Worm (Caenorhabditis elegans) whole organism, L1 larva: ENCODE results near the gene C54E4.4.

Source experiments
- alr-1 ChIP-seq: fragments of 200-800 bp; sonication (Bioruptor generic); optimal IDR thresholded peaks from 2 replicates; lab custom pipeline; 2018; ENCODE audit warnings: borderline replicate concordance, mild to moderate bottlenecking, missing genetic modification characterization, missing compliant biosample characterization
- ceh-63 ChIP-seq: fragments of 200-800 bp; sonication (Bioruptor generic); optimal IDR thresholded peaks from 2 replicates; lab custom pipeline; 2018; ENCODE audit warnings: mild to moderate bottlenecking, missing genetic modification characterization, missing compliant biosample characterization
- ceh-82 ChIP-seq, 3 experiments: fragments of 150-350 bp in 1 of 3; sonication (generic microtip) in 2 of 3; optimal IDR thresholded peaks; 2 replicates each; lab custom pipeline; 2014 to 2017; ENCODE audit warnings: missing biosample characterization in 3 of 3, missing genetic modification characterization in 3 of 3
- ceh-90 ChIP-seq: sonication (generic microtip); optimal IDR thresholded peaks from 2 replicates; lab custom pipeline; 2016; ENCODE audit warnings: missing genetic modification characterization, missing compliant biosample characterization
- dsc-1 ChIP-seq: sonication (generic microtip); optimal IDR thresholded peaks from 2 replicates; lab custom pipeline; 2016; ENCODE audit warnings: mild to moderate bottlenecking, missing genetic modification characterization, missing compliant biosample characterization
- efl-1 ChIP-seq, 4 experiments: fragments of 150-350 bp; optimal IDR thresholded peaks in 3 of 4; peaks in 1 of 4; 1 replicate in 1 of 4; 2 replicates in 3 of 4; lab custom pipeline; 2014; ENCODE audit warnings: missing biosample characterization in 2 of 4, missing genetic modification characterization in 2 of 4, missing genetic modification reagents in 2 of 4
- efl-3 ChIP-seq: fragments of 200-800 bp; sonication (Bioruptor generic); optimal IDR thresholded peaks from 2 replicates; lab custom pipeline; 2018; ENCODE audit warnings: mild to moderate bottlenecking, missing genetic modification characterization, missing compliant biosample characterization
- egl-13 ChIP-seq: sonication (generic microtip); optimal IDR thresholded peaks from 2 replicates; lab custom pipeline; 2016; ENCODE audit warnings: missing genotype, missing genetic modification reagents, missing genetic modification characterization, missing compliant biosample characterization
- elt-3 ChIP-seq, 6 experiments: fragments of 150-350 bp in 1 of 6; sonication (generic microtip); optimal IDR thresholded peaks; 2 replicates each; lab custom pipeline; 2017 to 2018; ENCODE audit warnings: missing biosample characterization in 6 of 6, missing genetic modification characterization in 6 of 6, inconsistent platforms in 1 of 6
- fkh-10 ChIP-seq: sonication (generic microtip); optimal IDR thresholded peaks from 2 replicates; lab custom pipeline; 2017; ENCODE audit warnings: missing biosample characterization, missing genetic modification reagents, missing genetic modification characterization
- fkh-4 ChIP-seq: sonication (generic microtip); optimal IDR thresholded peaks from 2 replicates; lab custom pipeline; 2016; ENCODE audit warnings: missing compliant biosample characterization, missing genetic modification characterization, borderline replicate concordance
- fkh-8 ChIP-seq: sonication (generic microtip); optimal IDR thresholded peaks from 2 replicates; lab custom pipeline; 2016; ENCODE audit warnings: mild to moderate bottlenecking, missing genetic modification characterization, missing compliant biosample characterization
- fos-1 ChIP-seq: fragments of 150-350 bp; optimal IDR thresholded peaks from 2 replicates; lab custom pipeline; 2014; ENCODE audit warnings: missing biosample characterization, missing genetic modification characterization
- hlh-4 ChIP-seq: sonication (generic microtip); optimal IDR thresholded peaks from 2 replicates; lab custom pipeline; 2016; ENCODE audit warnings: mild to moderate bottlenecking, missing genetic modification characterization, missing compliant biosample characterization
- hpl-2 ChIP-seq: fragments of 150-350 bp; optimal IDR thresholded peaks from 2 replicates; lab custom pipeline; 2014; ENCODE audit warnings: missing biosample characterization, missing genetic modification reagents, missing genetic modification characterization
- irx-1 ChIP-seq: sonication (generic microtip); optimal IDR thresholded peaks from 2 replicates; lab custom pipeline; 2016; ENCODE audit warnings: missing genetic modification characterization, missing compliant biosample characterization
- mef-2 ChIP-seq: fragments of 150-350 bp; optimal IDR thresholded peaks from 2 replicates; lab custom pipeline; 2014; ENCODE audit warnings: missing biosample characterization, missing genetic modification characterization
- mep-1 ChIP-seq: fragments of 150-350 bp; optimal IDR thresholded peaks from 2 replicates; lab custom pipeline; 2014; ENCODE audit warnings: missing biosample characterization, missing genetic modification characterization
- nhr-12 ChIP-seq: sonication (generic microtip); optimal IDR thresholded peaks from 2 replicates; lab custom pipeline; 2017; ENCODE audit warnings: missing biosample characterization, missing genetic modification characterization
- nhr-28 ChIP-seq: fragments of 150-350 bp; optimal IDR thresholded peaks from 2 replicates; lab custom pipeline; 2014; ENCODE audit warnings: missing biosample characterization, missing genetic modification characterization
- nhr-77 ChIP-seq: fragments of 150-350 bp; optimal IDR thresholded peaks from 2 replicates; lab custom pipeline; 2014; ENCODE audit warnings: missing biosample characterization, missing genetic modification characterization
- nhr-84 ChIP-seq: sonication (generic microtip); optimal IDR thresholded peaks from 2 replicates; lab custom pipeline; 2017; ENCODE audit warnings: missing biosample characterization, missing genetic modification characterization
- nhr-90 ChIP-seq: sonication (generic microtip); optimal IDR thresholded peaks from 2 replicates; lab custom pipeline; 2016; ENCODE audit warnings: mild to moderate bottlenecking, missing genetic modification characterization, missing compliant biosample characterization; ENCODE audit not compliant: poor library complexity
- pqm-1 ChIP-seq: sonication (generic microtip); optimal IDR thresholded peaks from 3 replicates; lab custom pipeline; 2017; ENCODE audit warnings: missing biosample characterization, missing genetic modification characterization
- rnt-1 ChIP-seq: sonication (generic microtip); optimal IDR thresholded peaks from 2 replicates; lab custom pipeline; 2016; ENCODE audit warnings: mild to moderate bottlenecking, missing genetic modification characterization, moderate library complexity, missing compliant biosample characterization
- snpc-4 ChIP-seq: fragments of 150-350 bp; optimal IDR thresholded peaks from 2 replicates; lab custom pipeline; 2014; ENCODE audit warnings: missing biosample characterization, missing genetic modification characterization
- sptf-1 ChIP-seq: fragments of 150-350 bp; optimal IDR thresholded peaks from 2 replicates; lab custom pipeline; 2014; ENCODE audit warnings: missing biosample characterization, missing genetic modification characterization
- sup-37 ChIP-seq: fragments of 200-800 bp; sonication (Bioruptor generic); optimal IDR thresholded peaks from 2 replicates; lab custom pipeline; 2018; ENCODE audit warnings: mild to moderate bottlenecking, missing genetic modification characterization, missing compliant biosample characterization
- tlp-1 ChIP-seq: fragments of 150-350 bp; optimal IDR thresholded peaks from 2 replicates; lab custom pipeline; 2014; ENCODE audit warnings: missing biosample characterization, missing genetic modification characterization
- unc-130 ChIP-seq: fragments of 150-350 bp; optimal IDR thresholded peaks from 2 replicates; lab custom pipeline; 2017; ENCODE audit warnings: missing biosample characterization, missing genetic modification characterization, inconsistent platforms
- unc-30 ChIP-seq: sonication (generic microtip); optimal IDR thresholded peaks from 2 replicates; lab custom pipeline; 2017; ENCODE audit warnings: missing biosample characterization, missing genetic modification characterization
- unc-62 ChIP-seq: fragments of 150-350 bp; optimal IDR thresholded peaks from 2 replicates; lab custom pipeline; 2014; ENCODE audit warnings: missing biosample characterization, missing genetic modification reagents, missing genetic modification characterization
- unc-86 ChIP-seq: sonication (generic microtip); optimal IDR thresholded peaks from 2 replicates; lab custom pipeline; 2016; ENCODE audit warnings: missing genetic modification characterization, missing compliant biosample characterization
- unc-98 ChIP-seq: fragments of 200-800 bp; sonication (Bioruptor generic); IDR thresholded peaks from 2 replicates; pipeline ENCODE4 v1.3.6; 2022; ENCODE audit warnings: missing genetic modification characterization, missing compliant biosample characterization
- xbp-1 ChIP-seq: sonication (generic microtip); optimal IDR thresholded peaks from 2 replicates; lab custom pipeline; 2016; ENCODE audit warnings: missing genetic modification characterization, missing compliant biosample characterization

Gene C54E4.4

ce11 chrIV:2175291-2175690, 6.9 kb upstream of the C54E4.4 start, which contains the start of gene C54E4.1:
Gene C54E4.1 (plus strand): TSS chrIV:2175591.
- TF ChIP-seq hpl-2 (GFP tag; lab: Kevin White, UChicago) (no peak), mep-1 (no peak), fkh-8 (tag; lab: Kevin White, UChicago) (no peak), unc-130 (no peak), unc-30 (no peak), ceh-82 (tag; optimal IDR thresholded peaks at IDR 0.05; lab: Kevin White, UChicago) (no peak), xbp-1 (tag; lab: Kevin White, UChicago) (no peak), nhr-90 (tag; lab: Kevin White, UChicago) (no peak), egl-13 (tag; lab: Kevin White, UChicago) (no peak), efl-1 (optimal IDR thresholded peaks at IDR 0.05; lab: Kevin White, UChicago) (no peak), efl-1 (GFP tag; optimal IDR thresholded peaks at IDR 0.05 in 1 of 2; lab: Kevin White, UChicago) (no peak), fos-1 (tag; lab: Kevin White, UChicago) (no peak), hlh-4 (no peak), nhr-12 (tag; lab: Kevin White, UChicago) (no peak), unc-86 (tag; lab: Kevin White, UChicago) (no peak), rnt-1 (tag; lab: Kevin White, UChicago) (no peak), nhr-84 (tag; lab: Kevin White, UChicago) (no peak), efl-3 (GFP tag; lab: Kevin White, UChicago) (no peak)

ce11 chrIV:2172880-2173279, 4.5 kb upstream of the C54E4.4 start:
- no peak for TF ChIP-seq unc-98
- peak; percentile 68 for TF ChIP-seq fkh-10 (GFP tag; lab: Kevin White, UChicago)

ce11 chrIV:2170332-2170731, 1.9 kb upstream of the C54E4.4 start:
- TF ChIP-seq ceh-90 (tag; lab: Kevin White, UChicago): no peak
- TF ChIP-seq, all 84 proteins: peak for 0

DNA sequence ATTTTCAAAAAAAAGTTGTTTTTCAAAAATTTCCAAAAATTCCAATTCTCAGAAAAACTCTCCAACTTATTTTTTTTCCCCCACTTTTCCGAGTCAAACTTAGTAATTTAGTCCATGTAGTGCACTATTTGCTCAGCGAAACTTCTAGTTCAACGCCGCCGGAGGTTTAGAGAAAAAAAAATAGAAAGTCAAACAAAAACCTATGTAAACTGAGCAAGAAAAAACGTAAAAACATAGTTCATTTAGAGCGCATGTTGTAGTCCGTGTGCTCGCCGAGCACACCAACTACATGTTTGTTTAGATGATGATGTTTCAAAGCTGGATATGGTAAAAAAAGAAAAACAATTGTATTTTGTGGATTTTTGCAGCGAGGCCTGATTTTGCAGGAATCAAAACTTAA, 6.2 kb downstream of the C54E4.4 start:
- TF ChIP-seq nhr-28 (tag; lab: Kevin White, UChicago) (peak; percentile 50), nhr-77 (tag; lab: Kevin White, UChicago) (peak; percentile 59), pqm-1 (no peak)

- TF ChIP-seq fkh-4 (tag; lab: Kevin White, UChicago): no peak
- no peak for TF ChIP-seq ceh-63
- no peak for TF ChIP-seq tlp-1 (tag; lab: Kevin White, UChicago)
- TF ChIP-seq snpc-4 (tag; lab: Kevin White, UChicago): no peak
- no peak for TF ChIP-seq alr-1 (tag; lab: Kevin White, UChicago)
- no peak for TF ChIP-seq unc-130
- TF ChIP-seq elt-3 (tag; optimal IDR thresholded peaks at IDR 0.05; lab: Kevin White, UChicago): no peak
These were observed 9.3 kb downstream of the C54E4.4 start, which contains the start of gene gcy-37 for ce11 chrIV:2159069-2159468. Gene gcy-37 (minus strand): TSS chrIV:2159169.

DNA sequence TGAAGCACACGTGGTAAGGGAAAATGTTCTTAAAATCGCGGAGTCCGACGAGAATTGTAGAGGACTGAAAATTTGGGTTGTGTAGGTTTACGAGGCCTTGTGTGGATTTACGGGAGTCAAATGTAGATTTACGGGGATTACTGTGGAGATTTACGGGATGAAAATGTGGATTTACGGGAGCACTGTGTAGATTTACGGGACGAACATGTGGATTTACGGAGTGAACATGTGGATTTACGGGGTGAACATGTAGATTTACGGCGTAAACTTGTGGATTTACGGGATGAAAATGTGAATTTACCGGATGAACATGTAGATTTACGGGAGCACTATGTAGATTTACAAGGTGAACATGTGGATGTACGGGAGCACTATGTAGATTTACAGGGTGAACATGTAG, 12.2 kb downstream of the C54E4.4 start:
- TF ChIP-seq irx-1 (tag; lab: Kevin White, UChicago) (no peak), ceh-82 (tag; optimal IDR thresholded peaks at IDR 0.05; lab: Kevin White, UChicago) (no peak), mep-1 (no peak), sptf-1 (no peak), dsc-1 (no peak), unc-62 (GFP tag; lab: Kevin White, UChicago) (no peak), mef-2 (tag; lab: Kevin White, UChicago) (no peak), hpl-2 (GFP tag; lab: Kevin White, UChicago) (no peak), sup-37 (GFP tag; lab: Kevin White, UChicago) (no peak), egl-13 (tag; lab: Kevin White, UChicago) (no peak), unc-130 (no peak)
